Fruit fly (Drosophila melanogaster) whole organism, embryonic: ENCODE results near the gene CG9114.

Experiments
- Ada2b ChIP-seq: fragments of 200-800 bp; sonication (Bioruptor generic); IDR thresholded peaks from 2 replicates; pipeline ENCODE4 v1.3.6; 2022; ENCODE audit warnings: missing biosample characterization, missing genetic modification characterization
- Aef1 ChIP-seq: fragments of 200-800 bp; sonication (Bioruptor generic); IDR thresholded peaks from 3 replicates; pipeline ENCODE4 v1.3.6; 2022; ENCODE audit warnings: missing biosample characterization, missing genetic modification characterization
- B-H2 ChIP-seq: fragments of 200-800 bp; sonication (Bioruptor generic); optimal IDR thresholded peaks from 2 replicates; lab custom pipeline; 2018; ENCODE audit warnings: missing biosample characterization, mild to moderate bottlenecking, missing genetic modification characterization
- Bdp1 ChIP-seq: fragments of 200-800 bp; sonication (Bioruptor generic); optimal IDR thresholded peaks from 3 replicates; lab custom pipeline; 2016; ENCODE audit warnings: missing biosample characterization, missing genetic modification characterization
- CG13296 ChIP-seq: fragments of 200-800 bp; sonication (Bioruptor generic); optimal IDR thresholded peaks from 3 replicates; lab custom pipeline; 2018; ENCODE audit warnings: missing biosample characterization, mild to moderate bottlenecking, missing genetic modification characterization
- CG14441 ChIP-seq: fragments of 200-800 bp; sonication (Bioruptor generic); IDR thresholded peaks from 2 replicates; pipeline ENCODE4 v1.3.6; 2022; ENCODE audit warnings: missing biosample characterization, missing genetic modification characterization
- CG14667 ChIP-seq: fragments of 200-800 bp; sonication (Bioruptor generic); IDR thresholded peaks from 2 replicates; pipeline ENCODE4 v1.3.6; 2022; ENCODE audit warnings: missing biosample characterization, missing genetic modification characterization
- CG1529 ChIP-seq: fragments of 200-800 bp; sonication (Bioruptor generic); optimal IDR thresholded peaks from 3 replicates; lab custom pipeline; 2018; ENCODE audit warnings: missing biosample characterization, missing genetic modification characterization
- CG15696 ChIP-seq: fragments of 200-800 bp; sonication (Bioruptor generic); optimal IDR thresholded peaks from 2 replicates; lab custom pipeline; 2019; ENCODE audit warnings: missing biosample characterization, mild to moderate bottlenecking, missing genetic modification characterization, moderate library complexity
- CG17829 ChIP-seq: fragments of 200-800 bp; optimal IDR thresholded peaks from 2 replicates; lab custom pipeline; 2019; ENCODE audit warnings: missing biosample characterization, mild to moderate bottlenecking, missing genetic modification characterization, moderate library complexity
- CG2199 ChIP-seq: fragments of 200-800 bp; sonication (Bioruptor generic); IDR thresholded peaks from 3 replicates; pipeline ENCODE4 v1.3.6; 2022; ENCODE audit warnings: missing biosample characterization, missing genetic modification characterization
- CG2678 ChIP-seq: fragments of 200-800 bp; sonication (Bioruptor generic); optimal IDR thresholded peaks from 3 replicates; lab custom pipeline; 2019; ENCODE audit warnings: missing biosample characterization, mild to moderate bottlenecking, missing genetic modification characterization, moderate library complexity
- CG31365 ChIP-seq: fragments of 200-800 bp; sonication (Bioruptor generic); optimal IDR thresholded peaks from 2 replicates; lab custom pipeline; 2018; ENCODE audit warnings: missing biosample characterization, mild to moderate bottlenecking, missing genetic modification characterization
- CG3407 ChIP-seq: fragments of 200-800 bp; sonication (Bioruptor generic); optimal IDR thresholded peaks from 2 replicates; lab custom pipeline; 2018; ENCODE audit warnings: missing biosample characterization, mild to moderate bottlenecking, missing genetic modification characterization
- CG34376 ChIP-seq: fragments of 200-800 bp; sonication (Bioruptor generic); optimal IDR thresholded peaks from 2 replicates; lab custom pipeline; 2018; ENCODE audit warnings: missing biosample characterization, mild to moderate bottlenecking, missing genetic modification characterization
- CG43689 ChIP-seq: fragments of 200-800 bp; sonication (Bioruptor generic); IDR thresholded peaks from 2 replicates; pipeline ENCODE4 v1.3.6; 2022; ENCODE audit warnings: missing biosample characterization, missing genetic modification characterization
- CG6689 ChIP-seq: fragments of 200-800 bp; sonication (Bioruptor generic); IDR thresholded peaks from 2 replicates; pipeline ENCODE4 v1.3.6; 2022; ENCODE audit warnings: missing biosample characterization, missing genetic modification characterization
- CG6813 ChIP-seq: fragments of 200-800 bp; sonication (Bioruptor generic); optimal IDR thresholded peaks from 2 replicates; lab custom pipeline; 2017; ENCODE audit warnings: missing biosample characterization, missing genetic modification characterization, mild to moderate bottlenecking, moderate library complexity, missing genetic modification reagents
- CG7963 ChIP-seq: fragments of 200-800 bp; sonication (Bioruptor generic); IDR thresholded peaks from 3 replicates; pipeline ENCODE4 v1.3.6; 2022; ENCODE audit warnings: missing biosample characterization, missing genetic modification characterization; ENCODE audit not compliant: partially characterized antibody
- CG9215 ChIP-seq: fragments of 200-800 bp; sonication (Bioruptor generic); IDR thresholded peaks from 2 replicates; pipeline ENCODE4 v1.3.6; 2022; ENCODE audit warnings: missing biosample characterization, missing genetic modification characterization
- CG9932 ChIP-seq: fragments of 200-800 bp; sonication (Bioruptor generic); IDR thresholded peaks from 2 replicates; pipeline ENCODE4 v1.3.6; 2022; ENCODE audit warnings: missing biosample characterization, missing genetic modification characterization
- CrebB ChIP-seq: fragments of 200-800 bp; sonication (Bioruptor generic); optimal IDR thresholded peaks from 3 replicates; lab custom pipeline; 2018; ENCODE audit warnings: missing biosample characterization, mild to moderate bottlenecking, missing genetic modification characterization
- Dad ChIP-seq: fragments of 200-800 bp; sonication (Bioruptor generic); optimal IDR thresholded peaks from 3 replicates; lab custom pipeline; 2016; ENCODE audit warnings: missing biosample characterization, missing genetic modification characterization
- Dip2 ChIP-seq: fragments of 200-800 bp; sonication (Bioruptor generic); IDR thresholded peaks from 2 replicates; pipeline ENCODE4 v1.3.6; 2022; ENCODE audit warnings: missing biosample characterization, missing genetic modification characterization
- Dref ChIP-seq: fragments of 200-800 bp; sonication (Bioruptor generic); IDR thresholded peaks from 2 replicates; pipeline ENCODE4 v1.3.6; 2022; ENCODE audit warnings: missing biosample characterization, missing genetic modification characterization
- E2f1 ChIP-seq: fragments of 200-800 bp; sonication (Bioruptor generic); IDR thresholded peaks from 2 replicates; pipeline ENCODE4 v1.3.6; 2022; ENCODE audit warnings: missing biosample characterization, missing genetic modification characterization
- Ets97D ChIP-seq: fragments of 200-800 bp; sonication (Bioruptor generic); optimal IDR thresholded peaks from 3 replicates; lab custom pipeline; 2016; ENCODE audit warnings: missing biosample characterization, missing genetic modification characterization
- Hr3 ChIP-seq: fragments of 200-800 bp; sonication (Bioruptor generic); optimal IDR thresholded peaks from 3 replicates; lab custom pipeline; 2016; ENCODE audit warnings: missing biosample characterization, missing genetic modification characterization
- Med ChIP-seq: fragments of 200-800 bp; sonication (Bioruptor generic); peaks from one replicate; lab custom pipeline; 2016; ENCODE audit warnings: missing biosample characterization, missing genetic modification characterization, mild to moderate bottlenecking, inconsistent platforms, moderate library complexity
- Neu2 ChIP-seq: fragments of 200-800 bp; sonication (Bioruptor generic); optimal IDR thresholded peaks from 3 replicates; lab custom pipeline; 2016; ENCODE audit warnings: missing biosample characterization, missing genetic modification characterization, borderline replicate concordance
- Opbp ChIP-seq: fragments of 200-800 bp; sonication (Bioruptor generic); IDR thresholded peaks from 3 replicates; pipeline ENCODE4 v1.3.6; 2022; ENCODE audit warnings: missing biosample characterization, missing genetic modification characterization; ENCODE audit not compliant: partially characterized antibody
- Rfx ChIP-seq: fragments of 200-800 bp; sonication (Bioruptor generic); IDR thresholded peaks from 2 replicates; pipeline ENCODE4 v1.3.6; 2022; ENCODE audit warnings: missing biosample characterization, missing genetic modification characterization
- Sin3A ChIP-seq: fragments of >200 bp; optimal IDR thresholded peaks from 2 replicates; lab custom pipeline; 2018
- Sry-δ ChIP-seq: fragments of 200-800 bp; sonication (Bioruptor generic); optimal IDR thresholded peaks from 2 replicates; lab custom pipeline; 2016; ENCODE audit warnings: missing biosample characterization, missing genetic modification characterization
- Tbp ChIP-seq: fragments of >200 bp; optimal IDR thresholded peaks from 2 replicates; lab custom pipeline; 2018; ENCODE audit warnings: missing biosample characterization, missing genetic modification characterization
- Usf ChIP-seq: fragments of 200-800 bp; sonication (Bioruptor generic); optimal IDR thresholded peaks from 2 replicates; lab custom pipeline; 2017; ENCODE audit warnings: missing genotype, missing biosample characterization, missing genetic modification characterization
- ab ChIP-seq: fragments of 200-800 bp; sonication (Bioruptor generic); optimal IDR thresholded peaks from 2 replicates; lab custom pipeline; 2016; ENCODE audit warnings: missing biosample characterization, missing genetic modification characterization
- abd-A ChIP-seq: fragments of 200-800 bp; sonication (Bioruptor generic); optimal IDR thresholded peaks from 3 replicates; lab custom pipeline; 2019; ENCODE audit warnings: missing biosample characterization, mild to moderate bottlenecking, missing genetic modification characterization, moderate library complexity
- bigmax ChIP-seq: fragments of 200-800 bp; sonication (Bioruptor generic); optimal IDR thresholded peaks from 2 replicates; lab custom pipeline; 2018; ENCODE audit warnings: missing biosample characterization, mild to moderate bottlenecking, missing genetic modification characterization
- br ChIP-seq: fragments of >200 bp; optimal IDR thresholded peaks from 2 replicates; lab custom pipeline; 2017
- chm ChIP-seq: fragments of 200-800 bp; sonication (Bioruptor generic); IDR thresholded peaks from 2 replicates; pipeline ENCODE4 v1.3.6; 2022; ENCODE audit warnings: missing biosample characterization, missing genetic modification characterization
- ci ChIP-seq: fragments of 200-800 bp; sonication (Bioruptor generic); IDR thresholded peaks from 3 replicates; pipeline ENCODE4 v1.3.6; 2022; ENCODE audit warnings: missing biosample characterization, missing genetic modification characterization
- dan ChIP-seq: fragments of 200-800 bp; sonication (Bioruptor generic); IDR thresholded peaks from 2 replicates; pipeline ENCODE4 v1.3.6; 2022; ENCODE audit warnings: missing biosample characterization, missing genetic modification characterization
- fd64A ChIP-seq: fragments of 200-800 bp; sonication (Bioruptor generic); optimal IDR thresholded peaks from 3 replicates; lab custom pipeline; 2018; ENCODE audit warnings: missing biosample characterization, mild to moderate bottlenecking, missing genetic modification characterization
- gro ChIP-seq: fragments of 200-800 bp; sonication (Bioruptor generic); optimal IDR thresholded peaks from 2 replicates; lab custom pipeline; 2016; ENCODE audit warnings: missing biosample characterization, missing genetic modification characterization
- gsb ChIP-seq: fragments of 200-800 bp; sonication (Bioruptor generic); IDR thresholded peaks from 2 replicates; pipeline ENCODE4 v1.3.6; 2022; ENCODE audit warnings: missing biosample characterization, missing genetic modification characterization
- kah ChIP-seq: fragments of 200-800 bp; sonication (Bioruptor generic); optimal IDR thresholded peaks from 2 replicates; lab custom pipeline; 2018; ENCODE audit warnings: missing biosample characterization, mild to moderate bottlenecking, missing genetic modification characterization
- kni ChIP-seq: fragments of 200-800 bp; sonication (Bioruptor generic); optimal IDR thresholded peaks from 3 replicates; lab custom pipeline; 2017; ENCODE audit warnings: mild to moderate bottlenecking, missing biosample characterization, missing genetic modification reagents, missing genetic modification characterization
- luna ChIP-seq: fragments of 200-800 bp; sonication (Bioruptor generic); optimal IDR thresholded peaks from 2 replicates; lab custom pipeline; 2016; ENCODE audit warnings: missing biosample characterization, missing genetic modification characterization
- otp ChIP-seq: fragments of 200-800 bp; sonication (Bioruptor generic); IDR thresholded peaks from 3 replicates; pipeline ENCODE4, ENCODE4 v1.3.6; 2022; ENCODE audit warnings: missing biosample characterization, missing genetic modification characterization
- pho ChIP-seq: fragments of 200-800 bp; sonication (Bioruptor generic); optimal IDR thresholded peaks from 2 replicates; lab custom pipeline; 2016; ENCODE audit warnings: missing biosample characterization, missing genetic modification characterization
- ranshi ChIP-seq: fragments of 200-800 bp; sonication (Bioruptor generic); IDR thresholded peaks from 2 replicates; pipeline ENCODE4 v1.3.6; 2022; ENCODE audit warnings: missing biosample characterization, missing genetic modification characterization
- sqz ChIP-seq: fragments of 200-800 bp; sonication (Bioruptor generic); optimal IDR thresholded peaks from 3 replicates; lab custom pipeline; 2018; ENCODE audit warnings: missing biosample characterization, mild to moderate bottlenecking, missing genetic modification characterization
- zfh2 ChIP-seq: fragments of 200-800 bp; sonication (Bioruptor generic); optimal IDR thresholded peaks from 2 replicates; lab custom pipeline; 2016; ENCODE audit warnings: missing biosample characterization, missing genetic modification characterization

Gene CG9114

DNA sequence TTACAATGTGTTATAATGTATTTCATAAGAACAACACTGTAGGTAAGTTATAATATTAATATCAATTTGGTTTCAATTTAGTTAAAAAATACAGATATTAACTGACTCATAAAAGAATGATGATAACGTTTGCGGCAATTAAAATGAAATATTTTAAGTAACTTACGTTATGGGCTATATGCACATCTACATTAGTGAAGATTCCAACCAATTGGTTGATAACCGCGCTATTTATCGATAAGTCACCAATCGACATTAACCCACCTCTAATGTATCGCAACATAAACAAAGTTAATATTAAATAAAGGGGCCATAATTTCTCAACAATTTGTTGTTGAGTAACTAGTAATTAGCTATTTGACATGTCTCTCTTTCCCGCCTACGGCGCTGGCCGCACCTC lies 40.2 kb downstream of the CG9114 start, which contains the start of gene CG5877 (continued):
- TF ChIP-seq CrebB (tag; lab: Kevin White, UChicago) = no peak
- no peak for TF ChIP-seq ci (GFP tag; lab: Robert Waterston, UW)
- TF ChIP-seq otp (GFP tag; lab: Robert Waterston, UW) = no peak
- no peak for TF ChIP-seq bigmax
- TF ChIP-seq gro (GFP tag; lab: Kevin White, UChicago) = no peak
- no peak for TF ChIP-seq pho (GFP tag; lab: Kevin White, UChicago)
- TF ChIP-seq B-H2 (GFP tag; lab: Kevin White, UChicago) = no peak
- TF ChIP-seq Hr3 = no peak
- TF ChIP-seq kni (GFP tag; lab: Kevin White, UChicago) = no peak
- TF ChIP-seq Sry-δ (GFP tag; lab: Kevin White, UChicago) = peak; percentile 83
- no peak for TF ChIP-seq CG6689 (GFP tag; lab: Robert Waterston, UW)
- TF ChIP-seq CG14441 (GFP tag; lab: Robert Waterston, UW) = no peak
- TF ChIP-seq Sin3A (lab: Kevin White, UChicago) = no peak
- TF ChIP-seq Dad = no peak
- no peak for TF ChIP-seq CG9215 (GFP tag; lab: Robert Waterston, UW)
- no peak for TF ChIP-seq dan (GFP tag; lab: Robert Waterston, UW)
- TF ChIP-seq chm (GFP tag; lab: Robert Waterston, UW) = no peak
- TF ChIP-seq CG14667 (GFP tag; lab: Robert Waterston, UW) = no peak
- no peak for TF ChIP-seq CG9932 (GFP tag; lab: Robert Waterston, UW)
- TF ChIP-seq CG3407 (GFP tag; lab: Kevin White, UChicago) = no peak
- TF ChIP-seq br = no peak
- no peak for TF ChIP-seq CG15696
- TF ChIP-seq CG1529 (GFP tag; lab: Kevin White, UChicago) = no peak
- 0 out of 3 replicates have a peak, but pooled peaks have one; percentile 11 for TF ChIP-seq CG7963 (GFP tag; lab: Robert Waterston, UW)
- TF ChIP-seq Bdp1 = no peak
- TF ChIP-seq Dref (GFP tag; lab: Robert Waterston, UW) = peak; percentile 88
- no peak for TF ChIP-seq sqz (GFP tag; lab: Kevin White, UChicago)
- TF ChIP-seq ranshi (GFP tag; lab: Robert Waterston, UW) = no peak
- no peak for TF ChIP-seq CG2678 (tag; lab: Kevin White, UChicago)
- no peak for TF ChIP-seq luna (GFP tag; lab: Kevin White, UChicago)
- no peak for TF ChIP-seq CG43689 (GFP tag; lab: Robert Waterston, UW)
- TF ChIP-seq CG6813 (GFP tag; lab: Kevin White, UChicago) = no peak
- no peak for TF ChIP-seq CG13296 (GFP tag; lab: Kevin White, UChicago)
- TF ChIP-seq Tbp (GFP tag; lab: Kevin White, UChicago) = no peak
- TF ChIP-seq kah (GFP tag; lab: Kevin White, UChicago) = no peak
- TF ChIP-seq zfh2 (GFP tag; lab: Kevin White, UChicago) = no peak
- no peak for TF ChIP-seq CG2199 (GFP tag; lab: Robert Waterston, UW)
- peak; percentile 76 for TF ChIP-seq abd-A (tag; lab: Kevin White, UChicago)
- TF ChIP-seq Dip2 (GFP tag; lab: Robert Waterston, UW) = no peak
- no peak for TF ChIP-seq Usf (GFP tag; lab: Kevin White, UChicago)
- TF ChIP-seq Rfx (GFP tag; lab: Robert Waterston, UW) = no peak
- TF ChIP-seq Ets97D (GFP tag; lab: Kevin White, UChicago) = no peak
- TF ChIP-seq CG17829 = no peak
- TF ChIP-seq Opbp (GFP tag; lab: Robert Waterston, UW) = 0 out of 3 replicates have a peak, but pooled peaks have one; percentile 24
- TF ChIP-seq CG34376 (GFP tag; lab: Kevin White, UChicago) = no peak
- TF ChIP-seq Med (GFP tag; lab: Kevin White, UChicago) = peak; percentile 21
- no peak for TF ChIP-seq Ada2b (GFP tag; lab: Robert Waterston, UW)
- TF ChIP-seq E2f1 (GFP tag; lab: Robert Waterston, UW) = no peak
- TF ChIP-seq CG31365 (tag; lab: Kevin White, UChicago) = no peak
- TF ChIP-seq Aef1 = no peak
- no peak for TF ChIP-seq ab (GFP tag; lab: Kevin White, UChicago)
- no peak for TF ChIP-seq fd64A (GFP tag; lab: Kevin White, UChicago)
- TF ChIP-seq Neu2 (GFP tag; lab: Kevin White, UChicago) = no peak
- no peak for TF ChIP-seq gsb
